Worm (Caenorhabditis elegans): Measurements from ENCODE around the gene scl-8.

Gene scl-8

DNA sequence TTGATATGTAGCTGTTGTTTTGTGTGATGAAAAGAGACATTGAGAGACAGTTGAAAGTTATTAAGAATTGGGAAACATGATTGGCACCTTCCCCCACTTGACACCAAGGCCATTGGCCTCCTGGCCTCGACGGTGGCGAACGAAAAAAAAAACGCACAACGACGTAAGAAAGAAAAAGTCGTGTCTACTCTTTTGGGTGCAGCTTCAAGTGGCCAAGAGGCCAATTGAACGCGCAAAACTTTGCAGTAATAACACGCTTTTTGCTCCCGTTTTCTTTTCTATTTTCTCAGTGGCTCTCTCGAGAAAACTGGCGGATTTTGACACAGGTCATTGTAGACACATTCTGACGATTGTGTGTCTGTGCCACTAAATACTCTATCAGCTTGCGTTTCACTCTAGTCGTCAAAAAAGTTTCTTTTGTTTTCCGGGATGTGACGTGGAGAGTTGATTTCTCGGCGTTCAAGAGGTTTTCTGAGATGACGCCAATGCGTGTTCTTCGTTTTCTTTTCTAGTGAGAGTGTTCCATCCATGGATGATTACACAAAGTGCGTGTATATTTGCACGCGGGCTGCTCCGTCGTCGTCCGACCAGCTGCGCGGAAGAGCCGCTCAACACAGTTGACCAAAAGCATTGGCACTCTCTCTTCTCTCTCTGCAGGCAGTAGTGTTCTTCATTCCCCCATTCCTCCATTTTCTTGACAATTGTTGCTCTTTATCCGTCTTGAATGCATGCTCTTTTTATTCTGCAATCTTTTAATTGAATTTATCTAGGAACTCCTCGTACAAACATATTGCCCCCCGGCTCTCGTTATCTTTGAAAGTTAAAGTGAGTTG is 40.9 kb upstream of the scl-8 start:
- TF ChIP-seq swsn-7 (tag; optimal IDR thresholded peaks at IDR 0.05) (no peak), nhr-47 (tag; optimal IDR thresholded peaks at IDR 0.05) (no peak), ceh-90 (tag; optimal IDR thresholded peaks at IDR 0.05) (no peak), efl-1 (optimal IDR thresholded peaks at IDR 0.05) (no peak), efl-1 (GFP tag; optimal IDR thresholded peaks at IDR 0.05 in 1 of 2) (peak in 1 of 2 experiments; percentile 55)

ce11 chrIV:13032153-13032552 is 39.4 kb upstream of the scl-8 start:
- TF ChIP-seq irx-1 (tag; optimal IDR thresholded peaks at IDR 0.05) (no peak), F16B12.6 (tag; optimal IDR thresholded peaks at IDR 0.05) (no peak), efl-1 (optimal IDR thresholded peaks at IDR 0.05) (no peak), efl-1 (GFP tag; optimal IDR thresholded peaks at IDR 0.05 in 1 of 2) (peak in 1 of 2 experiments; percentile 77), alr-1 (tag; optimal IDR thresholded peaks at IDR 0.05; ENCODE audit: borderline replicate concordance) (no peak), lin-35 (GFP tag; optimal IDR thresholded peaks at IDR 0.05) (peak in 1 of 2 experiments; percentile 24), elt-2 (tag; optimal IDR thresholded peaks at IDR 0.05) (peak; percentile 8), aha-1 (tag; optimal IDR thresholded peaks at IDR 0.05) (no peak)

DNA sequence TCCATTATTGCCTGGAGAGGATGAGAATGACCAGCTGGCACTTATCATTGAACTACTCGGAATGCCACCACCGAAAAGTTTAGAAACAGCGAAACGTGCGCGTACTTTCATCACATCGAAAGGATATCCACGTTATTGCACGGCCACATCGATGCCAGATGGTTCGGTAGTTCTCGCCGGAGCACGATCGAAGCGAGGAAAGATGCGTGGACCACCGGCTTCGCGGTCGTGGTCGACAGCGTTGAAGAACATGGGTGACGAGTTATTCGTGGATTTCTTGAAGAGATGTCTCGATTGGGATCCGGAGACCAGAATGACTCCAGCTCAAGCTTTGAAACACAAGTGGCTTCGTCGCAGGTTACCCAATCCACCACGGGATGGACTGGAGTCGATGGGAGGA is 38.0 kb upstream of the scl-8 start:
- peak; percentile 22 for TF ChIP-seq nhr-47 (tag; optimal IDR thresholded peaks at IDR 0.05)
- no peak for TF ChIP-seq F16B12.6 (tag; optimal IDR thresholded peaks at IDR 0.05)
- peak; percentile 20 for TF ChIP-seq dsc-1 (tag; optimal IDR thresholded peaks at IDR 0.05)

DNA sequence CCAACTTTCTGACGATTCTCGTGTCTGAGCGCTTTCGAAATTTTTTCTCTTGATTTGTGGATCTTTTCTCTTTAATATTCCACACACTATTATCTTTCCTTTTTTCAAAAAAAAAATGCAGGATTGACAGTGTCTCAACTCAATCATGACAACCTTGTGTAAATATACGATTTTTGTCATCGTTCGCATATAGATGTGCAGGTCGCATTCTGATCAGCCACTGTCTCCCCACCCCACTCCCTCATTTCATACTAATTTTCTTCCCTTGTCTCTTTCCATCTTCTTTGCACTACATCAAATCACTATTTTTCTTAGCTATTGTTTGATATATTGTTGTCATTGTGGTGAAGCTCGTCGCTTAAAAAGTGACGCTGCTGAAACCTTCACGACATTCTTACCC is 36.2 kb upstream of the scl-8 start:
- TF ChIP-seq efl-1 (optimal IDR thresholded peaks at IDR 0.05) (no peak), efl-1 (GFP tag; optimal IDR thresholded peaks at IDR 0.05 in 1 of 2) (peak in 1 of 2 experiments; percentile 64), ceh-8 (GFP tag; optimal IDR thresholded peaks at IDR 0.05) (no peak)

- TF ChIP-seq fkh-4 (tag; optimal IDR thresholded peaks at IDR 0.05; ENCODE audit: borderline replicate concordance) (no peak), blmp-1 (tag; optimal IDR thresholded peaks at IDR 0.05) (peak; percentile 7), nhr-76 (tag; optimal IDR thresholded peaks at IDR 0.05) (no peak), jun-1 (tag; optimal IDR thresholded peaks at IDR 0.05) (no peak), egl-27 (tag; optimal IDR thresholded peaks at IDR 0.05) (no peak), alr-1 (tag; optimal IDR thresholded peaks at IDR 0.05; ENCODE audit: borderline replicate concordance) (no peak), nhr-28 (tag; optimal IDR thresholded peaks at IDR 0.05) (no peak)
These were observed 34.7 kb upstream of the scl-8 start for ce11 chrIV:13036835-13037234.

ce11 chrIV:13038888-13039287 is 32.7 kb upstream of the scl-8 start, which contains the start of gene F49E11.2:
Gene F49E11.2, minus strand, starts transcription at chrIV:13038988.
- TF ChIP-seq aha-1 (tag; optimal IDR thresholded peaks at IDR 0.05) = no peak
- TF ChIP-seq zip-4 (GFP tag; optimal IDR thresholded peaks at IDR 0.05) = no peak
- no peak for TF ChIP-seq unc-62 (GFP tag; optimal IDR thresholded peaks at IDR 0.05)
- no peak for TF ChIP-seq efl-3 (GFP tag; optimal IDR thresholded peaks at IDR 0.05)
- no peak for TF ChIP-seq unc-30 (tag; optimal IDR thresholded peaks at IDR 0.05)
- TF ChIP-seq sox-4 (tag; optimal IDR thresholded peaks at IDR 0.05) = no peak

ce11 chrIV:13041486-13041885 is 30.1 kb upstream of the scl-8 start:
- TF ChIP-seq efl-1 (optimal IDR thresholded peaks at IDR 0.05) (no peak), efl-1 (GFP tag; optimal IDR thresholded peaks at IDR 0.05 in 1 of 2) (peak in 1 of 2 experiments; percentile 77), lin-14 (GFP tag; optimal IDR thresholded peaks at IDR 0.05) (no peak), unc-30 (tag; optimal IDR thresholded peaks at IDR 0.05) (no peak), nhr-11 (tag; optimal IDR thresholded peaks at IDR 0.05) (no peak), nhr-28 (tag; optimal IDR thresholded peaks at IDR 0.05) (no peak), hlh-17 (GFP tag; optimal IDR thresholded peaks at IDR 0.05; ENCODE audit: borderline replicate concordance) (no peak), pqm-1 (tag; optimal IDR thresholded peaks at IDR 0.05) (no peak)
